Fruit fly (Drosophila melanogaster): ENCODE data around the gene CG17376.

DNA sequence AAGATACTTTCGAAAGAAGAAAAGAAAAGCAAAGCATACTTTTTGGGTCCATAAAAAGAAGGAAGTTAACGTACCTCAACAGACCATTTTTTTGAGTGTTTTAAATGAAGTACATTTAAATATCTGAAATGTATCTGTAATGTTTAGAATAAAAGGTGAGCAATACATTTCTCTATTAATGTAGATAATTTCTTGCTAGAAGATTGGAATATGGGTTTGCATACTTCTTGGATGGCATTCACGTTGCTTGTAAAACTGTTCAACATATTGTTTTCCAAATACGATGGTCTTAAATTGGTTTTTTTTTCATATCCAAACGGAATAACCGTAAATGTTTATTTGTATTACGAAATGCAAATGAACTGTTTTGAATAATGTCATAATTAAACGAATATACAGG lies 5.1 kb upstream of the CG17376 start, which contains the start of gene CG17375:
- TF ChIP-seq Gug (GFP tag; IDR thresholded peaks at IDR 0.05) = no peak
- no peak for TF ChIP-seq CG4318 (GFP tag; optimal IDR thresholded peaks at IDR 0.05)
- no peak for TF ChIP-seq OdsH (GFP tag; optimal IDR thresholded peaks at IDR 0.05)
- no peak for TF ChIP-seq fkh (GFP tag; optimal IDR thresholded peaks at IDR 0.05)
- TF ChIP-seq CG6854 (GFP tag; optimal IDR thresholded peaks at IDR 0.05) = no peak
- TF ChIP-seq CG8119 (GFP tag; IDR thresholded peaks at IDR 0.05) = no peak
- no peak for TF ChIP-seq Sox102F (GFP tag; optimal IDR thresholded peaks at IDR 0.05)
- TF ChIP-seq CG7368 (GFP tag; optimal IDR thresholded peaks at IDR 0.05) = no peak
- TF ChIP-seq Eip78C (GFP tag) = no peak
- no peak for TF ChIP-seq CG6163 (GFP tag; IDR thresholded peaks at IDR 0.05)
- TF ChIP-seq Hr39 (GFP tag; optimal IDR thresholded peaks at IDR 0.05) = no peak
